Fruit fly (Drosophila melanogaster) whole organism, embryonic: ENCODE measurements around the gene ArgRS-m.

Source experiments
- CG10267 ChIP-seq: fragments of 200-800 bp; sonication (Bioruptor generic); optimal IDR thresholded peaks from 2 replicates; lab custom pipeline; 2018; ENCODE audit warnings: missing biosample characterization, mild to moderate bottlenecking, missing genetic modification characterization, moderate library complexity
- CG11085 ChIP-seq: fragments of 200-800 bp; sonication (Bioruptor generic); IDR thresholded peaks from 2 replicates; pipeline ENCODE4 v1.3.6; 2022; ENCODE audit warnings: missing biosample characterization, missing genetic modification characterization
- CG15514 ChIP-seq: fragments of 200-800 bp; sonication (Bioruptor generic); optimal IDR thresholded peaks from 3 replicates; lab custom pipeline; 2017; ENCODE audit warnings: missing biosample characterization, missing genetic modification characterization, mild to moderate bottlenecking, moderate library complexity, missing genetic modification reagents
- CG16813 ChIP-seq: fragments of 200-800 bp; sonication (Bioruptor generic); IDR thresholded peaks from 3 replicates; pipeline ENCODE4 v1.3.6; 2022; ENCODE audit warnings: missing biosample characterization, missing genetic modification characterization; ENCODE audit not compliant: partially characterized antibody
- CG17829 ChIP-seq: fragments of 200-800 bp; optimal IDR thresholded peaks from 2 replicates; lab custom pipeline; 2019; ENCODE audit warnings: missing biosample characterization, mild to moderate bottlenecking, missing genetic modification characterization, moderate library complexity
- CG17912 ChIP-seq: fragments of 200-800 bp; sonication (Bioruptor generic); optimal IDR thresholded peaks from 2 replicates; lab custom pipeline; 2018; ENCODE audit warnings: missing biosample characterization, mild to moderate bottlenecking, missing genetic modification characterization
- CG1832 ChIP-seq: fragments of 200-800 bp; sonication (Bioruptor generic); optimal IDR thresholded peaks from 2 replicates; lab custom pipeline; 2017; ENCODE audit warnings: missing biosample characterization, mild to moderate bottlenecking, missing genetic modification characterization, inconsistent platforms
- CG2875 ChIP-seq: fragments of 200-800 bp; sonication (Bioruptor generic); optimal IDR thresholded peaks from 2 replicates; lab custom pipeline; 2017; ENCODE audit warnings: missing biosample characterization, mild to moderate bottlenecking, missing genetic modification characterization, missing genetic modification reagents
- CG30431 ChIP-seq: fragments of 200-800 bp; sonication (Bioruptor generic); optimal IDR thresholded peaks from 2 replicates; lab custom pipeline; 2017; ENCODE audit warnings: missing biosample characterization, missing genetic modification characterization
- CG32767 ChIP-seq: fragments of 200-800 bp; sonication (Bioruptor generic); IDR thresholded peaks from 2 replicates; pipeline ENCODE4 v1.3.6; 2022; ENCODE audit warnings: missing biosample characterization, missing genetic modification characterization
- CG3407 ChIP-seq: fragments of 200-800 bp; sonication (Bioruptor generic); optimal IDR thresholded peaks from 2 replicates; lab custom pipeline; 2018; ENCODE audit warnings: missing biosample characterization, mild to moderate bottlenecking, missing genetic modification characterization
- CG34224 ChIP-seq: fragments of 200-800 bp; sonication (Bioruptor generic); IDR thresholded peaks from 3 replicates; pipeline ENCODE4 v1.3.6; 2022; ENCODE audit warnings: missing biosample characterization, missing genetic modification characterization; ENCODE audit not compliant: partially characterized antibody
- CG43689 ChIP-seq: fragments of 200-800 bp; sonication (Bioruptor generic); IDR thresholded peaks from 2 replicates; pipeline ENCODE4 v1.3.6; 2022; ENCODE audit warnings: missing biosample characterization, missing genetic modification characterization
- CG8478 ChIP-seq: fragments of >200 bp; optimal IDR thresholded peaks from 2 replicates; lab custom pipeline; 2018
- CG8924 ChIP-seq: fragments of 200-800 bp; optimal IDR thresholded peaks from 3 replicates; lab custom pipeline; 2019; ENCODE audit warnings: missing biosample characterization, mild to moderate bottlenecking, missing genetic modification characterization, moderate library complexity
- CG9797 ChIP-seq: fragments of 200-800 bp; sonication (Bioruptor generic); optimal IDR thresholded peaks from 3 replicates; lab custom pipeline; 2018; ENCODE audit warnings: missing biosample characterization, mild to moderate bottlenecking, missing genetic modification characterization
- Camta ChIP-seq: fragments of 200-800 bp; sonication (Bioruptor generic); optimal IDR thresholded peaks from 2 replicates; lab custom pipeline; 2016; ENCODE audit warnings: missing biosample characterization, missing genetic modification characterization
- CoRest ChIP-seq: fragments of 200-800 bp; sonication (Bioruptor generic); optimal IDR thresholded peaks from 3 replicates; lab custom pipeline; 2018; ENCODE audit warnings: missing biosample characterization, mild to moderate bottlenecking, missing genetic modification characterization, moderate library complexity
- D ChIP-seq, 2 experiments: fragments of 200-800 bp in 1 of 2; fragments of >200 bp in 1 of 2; sonication (Bioruptor generic) in 1 of 2; optimal IDR thresholded peaks; 2 replicates in 1 of 2; 3 replicates in 1 of 2; lab custom pipeline; 2017; ENCODE audit warnings: mild to moderate bottlenecking in 1 of 2, missing biosample characterization in 1 of 2, missing genetic modification characterization in 1 of 2, missing genetic modification reagents in 1 of 2
- Doc2 ChIP-seq: fragments of 200-800 bp; sonication (Bioruptor generic); IDR thresholded peaks from 2 replicates; pipeline ENCODE4 v1.3.6; 2022; ENCODE audit warnings: missing biosample characterization, missing genetic modification characterization
- ERR ChIP-seq: fragments of 200-800 bp; sonication (Bioruptor generic); optimal IDR thresholded peaks from 2 replicates; lab custom pipeline; 2016; ENCODE audit warnings: missing biosample characterization, missing genetic modification characterization
- Ets97D ChIP-seq: fragments of 200-800 bp; sonication (Bioruptor generic); optimal IDR thresholded peaks from 3 replicates; lab custom pipeline; 2016; ENCODE audit warnings: missing biosample characterization, missing genetic modification characterization
- Fer1 ChIP-seq: fragments of 200-800 bp; sonication (Bioruptor generic); optimal IDR thresholded peaks from 2 replicates; lab custom pipeline; 2017; ENCODE audit warnings: missing biosample characterization, mild to moderate bottlenecking, missing genetic modification characterization
- GATAe ChIP-seq: fragments of 200-800 bp; sonication (Bioruptor generic); conservative IDR thresholded peaks from 2 replicates; pipeline ENCODE4 v1.3.6; 2022; ENCODE audit warnings: missing biosample characterization, missing genetic modification characterization
- H15 ChIP-seq: fragments of 200-800 bp; sonication (Bioruptor generic); IDR thresholded peaks from 3 replicates; pipeline ENCODE4 v1.3.6; 2022; ENCODE audit warnings: missing biosample characterization, missing genetic modification characterization
- HHEX ChIP-seq: fragments of 200-800 bp; sonication (Bioruptor generic); optimal IDR thresholded peaks from 3 replicates; lab custom pipeline; 2017; ENCODE audit warnings: missing biosample characterization, mild to moderate bottlenecking, missing genetic modification characterization, missing genetic modification reagents
- Hr51 ChIP-seq, 2 experiments: fragments of 200-800 bp; sonication (Bioruptor generic); optimal IDR thresholded peaks; 2 replicates in 1 of 2; 3 replicates in 1 of 2; lab custom pipeline; 2016 to 2018; ENCODE audit warnings: missing biosample characterization in 2 of 2, missing genetic modification characterization in 2 of 2, mild to moderate bottlenecking in 1 of 2, moderate library complexity in 1 of 2
- MBD-R2 ChIP-seq: fragments of 200-800 bp; sonication (Bioruptor generic); IDR thresholded peaks from 2 replicates; pipeline ENCODE4 v1.3.6; 2022; ENCODE audit warnings: missing biosample characterization, missing genetic modification characterization
- Mad ChIP-seq: fragments of 200-800 bp; sonication (Bioruptor generic); optimal IDR thresholded peaks from 2 replicates; lab custom pipeline; 2016; ENCODE audit warnings: missing biosample characterization, missing genetic modification characterization
- Nf-YA ChIP-seq: fragments of 200-800 bp; sonication (Bioruptor generic); IDR thresholded peaks from 2 replicates; pipeline ENCODE4 v1.3.6; 2022; ENCODE audit warnings: missing biosample characterization, missing genetic modification characterization
- Nf-YB ChIP-seq: fragments of 200-800 bp; sonication (Bioruptor generic); optimal IDR thresholded peaks from 3 replicates; lab custom pipeline; 2019; ENCODE audit warnings: missing biosample characterization, mild to moderate bottlenecking, missing genetic modification characterization, moderate library complexity
- Rx ChIP-seq: fragments of 200-800 bp; sonication (Bioruptor generic); IDR thresholded peaks from 2 replicates; pipeline ENCODE4 v1.3.6; 2022; ENCODE audit warnings: missing biosample characterization, missing genetic modification characterization
- YL-1 ChIP-seq: fragments of 200-800 bp; sonication (Bioruptor generic); optimal IDR thresholded peaks from 3 replicates; lab custom pipeline; 2017; ENCODE audit warnings: missing biosample characterization, mild to moderate bottlenecking, missing genetic modification characterization
- ato ChIP-seq: fragments of 200-800 bp; sonication (Bioruptor generic); IDR thresholded peaks from 2 replicates; pipeline ENCODE4 v1.3.6; 2022; ENCODE audit warnings: missing biosample characterization, missing genetic modification characterization; ENCODE audit not compliant: partially characterized antibody
- bbx ChIP-seq: fragments of 200-800 bp; sonication (Bioruptor generic); IDR thresholded peaks from 2 replicates; pipeline ENCODE4 v1.3.6; 2022; ENCODE audit warnings: missing biosample characterization, missing genetic modification characterization; ENCODE audit not compliant: partially characterized antibody
- bowl ChIP-seq: fragments of 200-800 bp; sonication (Bioruptor generic); IDR thresholded peaks from 2 replicates; pipeline ENCODE4 v1.3.6; 2022; ENCODE audit warnings: missing biosample characterization, missing genetic modification characterization
- en ChIP-seq: fragments of 200-800 bp; sonication (Bioruptor generic); optimal IDR thresholded peaks from 2 replicates; lab custom pipeline; 2016; ENCODE audit warnings: missing biosample characterization, missing genetic modification characterization
- fru ChIP-seq: fragments of >200 bp; optimal IDR thresholded peaks from 2 replicates; lab custom pipeline; 2017
- ftz-f1 ChIP-seq: fragments of 200-800 bp; sonication (Bioruptor generic); optimal IDR thresholded peaks from 2 replicates; lab custom pipeline; 2016; ENCODE audit warnings: missing biosample characterization, missing genetic modification characterization
- insv ChIP-seq, 2 experiments: fragments of 200-800 bp; sonication (Bioruptor generic); optimal IDR thresholded peaks; 3 replicates each; lab custom pipeline; 2016 to 2018; ENCODE audit warnings: missing biosample characterization in 2 of 2, missing genetic modification characterization in 2 of 2
- nmo ChIP-seq: fragments of 200-800 bp; sonication (Bioruptor generic); optimal IDR thresholded peaks from 2 replicates; lab custom pipeline; 2018; ENCODE audit warnings: missing biosample characterization, mild to moderate bottlenecking, missing genetic modification characterization, moderate library complexity
- pan ChIP-seq, 4 experiments: fragments of >200 bp in 3 of 4; fragments of 200-800 bp in 1 of 4; sonication (Bioruptor generic) in 1 of 4; optimal IDR thresholded peaks in 3 of 4; IDR thresholded peaks in 1 of 4; 2 replicates each; pipeline versions ENCODE4 v1.3.6 to Lab custom; 2017 to 2022; ENCODE audit warnings: missing biosample characterization in 2 of 4, missing genetic modification characterization in 2 of 4, mixed read lengths in 1 of 4
- sens ChIP-seq: fragments of 200-800 bp; sonication (Bioruptor generic); peaks from one replicate; lab custom pipeline; 2016; ENCODE audit warnings: missing biosample characterization, missing genetic modification characterization
- seq ChIP-seq: fragments of 200-800 bp; sonication (Bioruptor generic); IDR thresholded peaks from 2 replicates; pipeline ENCODE4 v1.3.6; 2022; ENCODE audit warnings: missing biosample characterization, missing genetic modification characterization
- sima ChIP-seq: fragments of 200-800 bp; sonication (Bioruptor generic); optimal IDR thresholded peaks from 2 replicates; lab custom pipeline; 2016; ENCODE audit warnings: missing biosample characterization, missing genetic modification characterization
- sna ChIP-seq: fragments of 200-800 bp; sonication (Bioruptor generic); IDR thresholded peaks from 2 replicates; pipeline ENCODE4 v1.3.6; 2022; ENCODE audit warnings: missing biosample characterization, missing genetic modification characterization; ENCODE audit not compliant: partially characterized antibody
- ssp ChIP-seq: fragments of 200-800 bp; sonication (Bioruptor generic); IDR thresholded peaks from 2 replicates; pipeline ENCODE4 v1.3.6; 2022; ENCODE audit warnings: missing biosample characterization, missing genetic modification characterization
- stwl ChIP-seq: fragments of 200-800 bp; sonication (Bioruptor generic); optimal IDR thresholded peaks from 3 replicates; lab custom pipeline; 2018; ENCODE audit warnings: missing biosample characterization, mild to moderate bottlenecking, missing genetic modification characterization, moderate library complexity
- tna ChIP-seq: fragments of 200-800 bp; sonication (Bioruptor generic); IDR thresholded peaks from 2 replicates; pipeline ENCODE4 v1.3.6; 2022; ENCODE audit warnings: missing biosample characterization, missing genetic modification characterization; ENCODE audit not compliant: partially characterized antibody
- vfl ChIP-seq: fragments of 200-800 bp; sonication (Bioruptor generic); optimal IDR thresholded peaks from 2 replicates; lab custom pipeline; 2016; ENCODE audit warnings: missing biosample characterization, missing genetic modification characterization

ArgRS-m gene

dm6 chr3R:7911482-7911881, 24.6 kb downstream of the ArgRS-m start, which contains the start of gene Prat (continued):
- peak; percentile 50 for TF ChIP-seq YL-1 (GFP tag; lab: Kevin White, UChicago)
- no peak for TF ChIP-seq sens (GFP tag; lab: Kevin White, UChicago)
- TF ChIP-seq D (optimal IDR thresholded peaks at IDR 0.05; lab: Kevin White, UChicago) = peak; percentile 65
- no peak for TF ChIP-seq D (GFP tag; optimal IDR thresholded peaks at IDR 0.05; lab: Kevin White, UChicago)
- peak; percentile 72 for TF ChIP-seq MBD-R2 (GFP tag; lab: Robert Waterston, UW)
- no peak for TF ChIP-seq CG30431
- TF ChIP-seq nmo (GFP tag; lab: Kevin White, UChicago) = no peak
- no peak for TF ChIP-seq CG1832 (GFP tag; lab: Kevin White, UChicago)
- TF ChIP-seq ssp (GFP tag; lab: Robert Waterston, UW) = no peak
- peak; percentile 30 for TF ChIP-seq Fer1 (GFP tag; lab: Kevin White, UChicago)
- TF ChIP-seq CG10267 = peak; percentile 25
- no peak for TF ChIP-seq pan (optimal IDR thresholded peaks at IDR 0.05; lab: Kevin White, UChicago)
- no peak for TF ChIP-seq pan (GFP tag; optimal IDR thresholded peaks at IDR 0.05 in 1 of 2, IDR thresholded peaks at IDR 0.05 in 1 of 2)
- TF ChIP-seq bbx (GFP tag; lab: Robert Waterston, UW) = peak; percentile 80
- peak; percentile 40 for TF ChIP-seq CG15514 (GFP tag; lab: Kevin White, UChicago)
- no peak for TF ChIP-seq CG43689 (GFP tag; lab: Robert Waterston, UW)
- no peak for TF ChIP-seq Mad (GFP tag; lab: Kevin White, UChicago)
- TF ChIP-seq Nf-YB (GFP tag; lab: Kevin White, UChicago) = no peak
- peak; percentile 9 for TF ChIP-seq CoRest (tag; lab: Kevin White, UChicago)
- TF ChIP-seq insv (GFP tag; optimal IDR thresholded peaks at IDR 0.05; lab: Kevin White, UChicago) = peak in 1 of 2 experiments; percentile 90
- no peak for TF ChIP-seq Camta (GFP tag; lab: Kevin White, UChicago)

- no peak for TF ChIP-seq bowl (GFP tag; lab: Robert Waterston, UW)
- no peak for TF ChIP-seq CG8924
- peak; percentile 32 for TF ChIP-seq CG17829 (tag; lab: Kevin White, UChicago)
- no peak for TF ChIP-seq CG2875 (GFP tag; lab: Kevin White, UChicago)
- TF ChIP-seq HHEX (GFP tag; lab: Kevin White, UChicago) = no peak
- TF ChIP-seq CG34224 = no peak
- no peak for TF ChIP-seq ato (GFP tag; lab: Robert Waterston, UW)
- TF ChIP-seq CG17912 = no peak
- no peak for TF ChIP-seq GATAe (GFP tag; lab: Robert Waterston, UW)
- no peak for TF ChIP-seq CG9797
- no peak for TF ChIP-seq vfl (GFP tag; lab: Kevin White, UChicago)
- TF ChIP-seq CG32767 (GFP tag; lab: Robert Waterston, UW) = no peak
- TF ChIP-seq sima (GFP tag; lab: Kevin White, UChicago) = no peak
- TF ChIP-seq CG3407 = no peak
- TF ChIP-seq Doc2 = no peak
- peak; percentile 61 for TF ChIP-seq stwl (tag; lab: Kevin White, UChicago)
- TF ChIP-seq en (GFP tag; lab: Kevin White, UChicago) = no peak
- TF ChIP-seq ERR (GFP tag; lab: Kevin White, UChicago) = no peak
- no peak for TF ChIP-seq tna (GFP tag; lab: Robert Waterston, UW)
- TF ChIP-seq Nf-YA (GFP tag; lab: Robert Waterston, UW) = no peak
- TF ChIP-seq bbx (GFP tag; lab: Robert Waterston, UW) = no peak
- peak; percentile 33; the same call in 1 of the 3 replicates for TF ChIP-seq CG16813 (GFP tag; lab: Robert Waterston, UW)
- TF ChIP-seq fru (lab: Kevin White, UChicago) = no peak
- TF ChIP-seq Hr51 (GFP tag; optimal IDR thresholded peaks at IDR 0.05; lab: Kevin White, UChicago) = no peak
- TF ChIP-seq H15 (GFP tag; lab: Robert Waterston, UW) = no peak
- no peak for TF ChIP-seq Rx (GFP tag; lab: Robert Waterston, UW)
- no peak for TF ChIP-seq ftz-f1 (GFP tag; lab: Kevin White, UChicago)
- TF ChIP-seq CG8478 = no peak
- TF ChIP-seq CG11085 = no peak
- TF ChIP-seq Ets97D = peak; percentile 41
- no peak for TF ChIP-seq sna (GFP tag; lab: Robert Waterston, UW)
- TF ChIP-seq seq (GFP tag; lab: Robert Waterston, UW) = no peak
Measured at dm6 chr3R:7913139-7913538, 26.3 kb downstream of the ArgRS-m start, which contains the start of gene Rfk. Rfk (minus strand) TSS chr3R:7913290.
